Fruit fly (Drosophila melanogaster) whole organism, prepupa: ENCODE results near the gene sens.

Source experiments
- Blimp-1 ChIP-seq: fragments of 200-800 bp; sonication (Bioruptor generic); optimal IDR thresholded peaks from 3 replicates; lab custom pipeline; 2017; ENCODE audit warnings: missing biosample characterization, missing genetic modification characterization, mild to moderate bottlenecking, moderate library complexity, missing genetic modification reagents
- CG10631 ChIP-seq: fragments of 200-800 bp; sonication (Bioruptor generic); optimal IDR thresholded peaks from 2 replicates; lab custom pipeline; 2016; ENCODE audit warnings: missing biosample characterization, missing genetic modification characterization
- CG15336 ChIP-seq: fragments of 200-800 bp; sonication (Bioruptor generic); IDR thresholded peaks from 2 replicates; pipeline ENCODE4 v1.3.6; 2022; ENCODE audit warnings: missing biosample characterization, missing genetic modification characterization
- CG16779 ChIP-seq: fragments of 200-800 bp; sonication (Bioruptor generic); optimal IDR thresholded peaks from 3 replicates; lab custom pipeline; 2017; ENCODE audit warnings: missing biosample characterization, mild to moderate bottlenecking, missing genetic modification characterization
- CG3032 ChIP-seq: fragments of 200-800 bp; optimal IDR thresholded peaks from 2 replicates; lab custom pipeline; 2019; ENCODE audit warnings: missing biosample characterization, mild to moderate bottlenecking, missing genetic modification characterization, moderate library complexity
- CG3919 ChIP-seq: fragments of 200-800 bp; sonication (Bioruptor generic); optimal IDR thresholded peaks from 3 replicates; lab custom pipeline; 2016; ENCODE audit warnings: missing biosample characterization, missing genetic modification characterization
- CG4318 ChIP-seq: fragments of 200-800 bp; sonication (Bioruptor generic); optimal IDR thresholded peaks from 3 replicates; lab custom pipeline; 2017; ENCODE audit warnings: missing biosample characterization, mild to moderate bottlenecking, missing genetic modification characterization
- CG6276 ChIP-seq: fragments of 200-800 bp; sonication (Bioruptor generic); optimal IDR thresholded peaks from 2 replicates; lab custom pipeline; 2017; ENCODE audit warnings: missing biosample characterization, mild to moderate bottlenecking, missing genetic modification characterization
- Lpt ChIP-seq: fragments of 200-800 bp; sonication (Bioruptor generic); optimal IDR thresholded peaks from 3 replicates; lab custom pipeline; 2016; ENCODE audit warnings: missing biosample characterization, missing genetic modification characterization
- esn ChIP-seq: fragments of 200-800 bp; sonication (Bioruptor generic); optimal IDR thresholded peaks from 2 replicates; lab custom pipeline; 2016; ENCODE audit warnings: missing biosample characterization, mild to moderate bottlenecking, missing genetic modification characterization, moderate library complexity
- vri ChIP-seq: fragments of 200-800 bp; sonication (Bioruptor generic); optimal IDR thresholded peaks from 3 replicates; lab custom pipeline; 2016; ENCODE audit warnings: missing biosample characterization, mild to moderate bottlenecking, missing genetic modification characterization

- no peak for TF ChIP-seq Blimp-1 (GFP tag; lab: Kevin White, UChicago)
- no peak for TF ChIP-seq CG3919 (GFP tag; lab: Kevin White, UChicago)
- no peak for TF ChIP-seq esn
- TF ChIP-seq vri, result no peak
- no peak for TF ChIP-seq CG16779 (tag; lab: Kevin White, UChicago)
- TF ChIP-seq CG15336, result no peak
- TF ChIP-seq CG10631 (GFP tag; lab: Kevin White, UChicago), result no peak
- TF ChIP-seq CG6276, result no peak
- no peak for TF ChIP-seq CG3032 (tag; lab: Kevin White, UChicago)
- no peak for TF ChIP-seq Lpt (GFP tag; lab: Kevin White, UChicago)
- no peak for TF ChIP-seq CG4318 (GFP tag; lab: Kevin White, UChicago)
These were observed 52.2 kb downstream of the sens start, which contains the start of gene CG17687 for dm6 chr3L:13348733-13349132.
